Worm (Caenorhabditis elegans): ENCODE measurements around the gene dhs-6.

Gene dhs-6

ce11 chrII:5577060-5577459, 42.1 kb downstream of the dhs-6 start:
- TF ChIP-seq aly-2 (tag; optimal IDR thresholded peaks at IDR 0.05) (no peak), set-16 (GFP tag; IDR thresholded peaks at IDR 0.05) (no peak), snpc-4 (tag; optimal IDR thresholded peaks at IDR 0.05) (no peak), aha-1 (tag) (peak; percentile 77), zag-1 (tag; optimal IDR thresholded peaks at IDR 0.05) (no peak), arid-1 (GFP tag; conservative IDR thresholded peaks at IDR 0.05) (peak; percentile 46; the same call in 1 of the 2 replicates), nhr-102 (tag; optimal IDR thresholded peaks at IDR 0.05) (peak; percentile 56), php-3 (GFP tag; IDR thresholded peaks at IDR 0.05) (peak; percentile 57; the same call in 1 of the 2 replicates), sdz-12 (GFP tag; optimal IDR thresholded peaks at IDR 0.05) (no peak), nhr-11 (tag; optimal IDR thresholded peaks at IDR 0.05) (no peak), skn-1 (tag; optimal IDR thresholded peaks at IDR 0.05) (no peak), dpl-1 (GFP tag; optimal IDR thresholded peaks at IDR 0.05) (no peak), F44E2.7 (GFP tag; IDR thresholded peaks at IDR 0.05) (0 out of 2 replicates have a peak, but pooled peaks have one; percentile 64), ztf-11 (tag; optimal IDR thresholded peaks at IDR 0.05) (no peak), lin-1 (GFP tag; IDR thresholded peaks at IDR 0.05) (no peak), ceh-20 (GFP tag; IDR thresholded peaks at IDR 0.05) (peak; percentile 46; the same call in 1 of the 2 replicates), daf-8 (GFP tag; IDR thresholded peaks at IDR 0.05) (no peak), lin-15B (tag; optimal IDR thresholded peaks at IDR 0.05) (no peak), ZK546.5 (tag; optimal IDR thresholded peaks at IDR 0.05) (no peak), unc-62 (GFP tag; optimal IDR thresholded peaks at IDR 0.05 in 1 of 2) (peak in 1 of 2 experiments; percentile 81), unc-62 (tag; optimal IDR thresholded peaks at IDR 0.05) (no peak), vab-7 (GFP tag; IDR thresholded peaks at IDR 0.05) (peak; percentile 67; the same call in 1 of the 2 replicates), pqm-1 (tag; optimal IDR thresholded peaks at IDR 0.05) (no peak), T20F7.1 (GFP tag; optimal IDR thresholded peaks at IDR 0.05) (peak; percentile 25), madf-9 (GFP tag; conservative IDR thresholded peaks at IDR 0.05) (peak; percentile 55; the same call in 1 of the 2 replicates), hlh-11 (tag; optimal IDR thresholded peaks at IDR 0.05) (peak; percentile 46), hmg-1.1 (GFP tag; IDR thresholded peaks at IDR 0.05) (peak; percentile 80), hlh-30 (tag; optimal IDR thresholded peaks at IDR 0.05; ENCODE audit: insufficient read depth) (peak; percentile 52), mdt-29 (GFP tag; IDR thresholded peaks at IDR 0.05) (no peak), lin-13 (GFP tag; optimal IDR thresholded peaks at IDR 0.05) (no peak), Y75B8A.6 (GFP tag; IDR thresholded peaks at IDR 0.05) (no peak), Y105C5A.15 (GFP tag; IDR thresholded peaks at IDR 0.05) (peak; percentile 83), ceh-44 (GFP tag; IDR thresholded peaks at IDR 0.05) (0 out of 2 replicates have a peak, but pooled peaks have one; percentile 26), ceh-32 (tag; optimal IDR thresholded peaks at IDR 0.05; ENCODE audit: poor library complexity) (no peak), fkh-10 (GFP tag; optimal IDR thresholded peaks at IDR 0.05) (no peak), mxl-2 (GFP tag; conservative IDR thresholded peaks at IDR 0.05) (no peak), attf-4 (tag; optimal IDR thresholded peaks at IDR 0.05) (no peak), T26A8.4 (GFP tag; IDR thresholded peaks at IDR 0.05) (peak; percentile 50; the same call in 1 of the 2 replicates), zfp-2 (tag; optimal IDR thresholded peaks at IDR 0.05) (no peak), zip-2 (tag; optimal IDR thresholded peaks at IDR 0.05) (peak; percentile 23), lsy-2 (tag; optimal IDR thresholded peaks at IDR 0.05) (no peak), mdl-1 (tag; optimal IDR thresholded peaks at IDR 0.05) (no peak), Y48G9A.11 (GFP tag; IDR thresholded peaks at IDR 0.05) (no peak), D1046.2 (GFP tag; IDR thresholded peaks at IDR 0.05) (0 out of 2 replicates have a peak, but pooled peaks have one; percentile 53), nhr-76 (tag; optimal IDR thresholded peaks at IDR 0.05) (no peak), F10B5.3 (tag; optimal IDR thresholded peaks at IDR 0.05) (no peak), lin-39 (tag; optimal IDR thresholded peaks at IDR 0.05) (no peak), duxl-1 (tag; optimal IDR thresholded peaks at IDR 0.05; ENCODE audit: poor library complexity) (peak; percentile 41), dmd-6 (GFP tag; IDR thresholded peaks at IDR 0.05) (peak; percentile 59), daf-12 (tag; optimal IDR thresholded peaks at IDR 0.05) (no peak), ceh-82 (tag; optimal IDR thresholded peaks at IDR 0.05) (no peak), rbr-2 (tag; optimal IDR thresholded peaks at IDR 0.05) (peak; percentile 60)
